Fruit fly (Drosophila melanogaster) whole organism, embryonic: ENCODE data around the gene scu.

Source experiments
- Atf-2 ChIP-seq: fragments of 200-800 bp; sonication (Bioruptor generic); optimal IDR thresholded peaks from 2 replicates; lab custom pipeline; 2016; ENCODE audit warnings: missing biosample characterization, missing genetic modification characterization
- BEAF-32 ChIP-seq: fragments of 200-800 bp; sonication (Bioruptor generic); optimal IDR thresholded peaks from 3 replicates; lab custom pipeline; 2017; ENCODE audit warnings: missing biosample characterization, missing genetic modification characterization, mild to moderate bottlenecking, moderate library complexity, missing genetic modification reagents
- CG10147 ChIP-seq: fragments of 200-800 bp; sonication (Bioruptor generic); optimal IDR thresholded peaks from 2 replicates; lab custom pipeline; 2019; ENCODE audit warnings: missing biosample characterization, mild to moderate bottlenecking, missing genetic modification characterization, moderate library complexity
- CG10209 ChIP-seq: fragments of 200-800 bp; sonication (Bioruptor generic); optimal IDR thresholded peaks from 3 replicates; lab custom pipeline; 2017; ENCODE audit warnings: missing biosample characterization, mild to moderate bottlenecking, missing genetic modification characterization, missing genetic modification reagents
- CG12744 ChIP-seq: fragments of 200-800 bp; sonication (Bioruptor generic); optimal IDR thresholded peaks from 2 replicates; lab custom pipeline; 2016; ENCODE audit warnings: missing biosample characterization, missing genetic modification characterization
- CG14050 ChIP-seq: fragments of 200-800 bp; sonication (Bioruptor generic); IDR thresholded peaks from 3 replicates; pipeline ENCODE4 v1.3.6; 2022; ENCODE audit warnings: missing biosample characterization, missing genetic modification characterization
- CG1529 ChIP-seq: fragments of 200-800 bp; sonication (Bioruptor generic); optimal IDR thresholded peaks from 3 replicates; lab custom pipeline; 2018; ENCODE audit warnings: missing biosample characterization, missing genetic modification characterization
- CG17612 ChIP-seq: fragments of 200-800 bp; sonication (Bioruptor generic); IDR thresholded peaks from 2 replicates; pipeline ENCODE4 v1.3.6; 2022; ENCODE audit warnings: missing biosample characterization, missing genetic modification characterization
- CG18476 ChIP-seq: fragments of 200-800 bp; sonication (Bioruptor generic); optimal IDR thresholded peaks from 2 replicates; lab custom pipeline; 2016; ENCODE audit warnings: missing biosample characterization, mild to moderate bottlenecking, missing genetic modification characterization
- CG18764 ChIP-seq: fragments of 200-800 bp; sonication (Bioruptor generic); optimal IDR thresholded peaks from 3 replicates; lab custom pipeline; 2016; ENCODE audit warnings: missing biosample characterization, missing genetic modification characterization
- CG30020 ChIP-seq: fragments of 200-800 bp; optimal IDR thresholded peaks from 2 replicates; lab custom pipeline; 2019; ENCODE audit warnings: missing biosample characterization, mild to moderate bottlenecking, missing genetic modification characterization, moderate library complexity
- CG31441 ChIP-seq: fragments of 200-800 bp; sonication (Bioruptor generic); IDR thresholded peaks from 2 replicates; pipeline ENCODE4 v1.3.6; 2022; ENCODE audit warnings: missing biosample characterization, missing genetic modification characterization
- CG34422 ChIP-seq: fragments of 200-800 bp; sonication (Bioruptor generic); IDR thresholded peaks from 3 replicates; pipeline ENCODE4 v1.3.6; 2022; ENCODE audit warnings: missing biosample characterization, missing genetic modification characterization
- CG3847 ChIP-seq: fragments of 200-800 bp; sonication (Bioruptor generic); IDR thresholded peaks from 2 replicates; pipeline ENCODE4 v1.3.6; 2022; ENCODE audit warnings: missing biosample characterization, missing genetic modification characterization
- CG4424 ChIP-seq: fragments of 200-800 bp; sonication (Bioruptor generic); optimal IDR thresholded peaks from 3 replicates; lab custom pipeline; 2016; ENCODE audit warnings: missing biosample characterization, missing genetic modification characterization
- CG7357 ChIP-seq: fragments of 200-800 bp; sonication (Bioruptor generic); IDR thresholded peaks from 3 replicates; pipeline ENCODE4 v1.3.6; 2022; ENCODE audit warnings: missing biosample characterization, missing genetic modification characterization
- CG7556 ChIP-seq: fragments of 200-800 bp; sonication (Bioruptor generic); optimal IDR thresholded peaks from 2 replicates; lab custom pipeline; 2017; ENCODE audit warnings: missing biosample characterization, mild to moderate bottlenecking, missing genetic modification characterization
- Chrac-16 ChIP-seq: fragments of 200-800 bp; sonication (Bioruptor generic); optimal IDR thresholded peaks from 3 replicates; lab custom pipeline; 2016; ENCODE audit warnings: missing biosample characterization, missing genetic modification characterization
- D19B ChIP-seq: fragments of 200-800 bp; sonication (Bioruptor generic); optimal IDR thresholded peaks from 2 replicates; lab custom pipeline; 2017; ENCODE audit warnings: missing biosample characterization, mild to moderate bottlenecking, missing genetic modification characterization
- Dek ChIP-seq: fragments of 200-800 bp; sonication (Bioruptor generic); optimal IDR thresholded peaks from 3 replicates; lab custom pipeline; 2019; ENCODE audit warnings: missing biosample characterization, mild to moderate bottlenecking, missing genetic modification characterization, moderate library complexity
- Doc2 ChIP-seq: fragments of 200-800 bp; sonication (Bioruptor generic); IDR thresholded peaks from 2 replicates; pipeline ENCODE4 v1.3.6; 2022; ENCODE audit warnings: missing biosample characterization, missing genetic modification characterization
- Lhr ChIP-seq: fragments of 200-800 bp; sonication (Bioruptor generic); optimal IDR thresholded peaks from 3 replicates; lab custom pipeline; 2017; ENCODE audit warnings: mild to moderate bottlenecking, missing biosample characterization, missing genetic modification reagents, missing genetic modification characterization
- Med ChIP-seq: fragments of 200-800 bp; sonication (Bioruptor generic); peaks from one replicate; lab custom pipeline; 2016; ENCODE audit warnings: missing biosample characterization, missing genetic modification characterization, mild to moderate bottlenecking, inconsistent platforms, moderate library complexity
- NC2α ChIP-seq: fragments of 200-800 bp; sonication (Bioruptor generic); optimal IDR thresholded peaks from 2 replicates; lab custom pipeline; 2016; ENCODE audit warnings: missing biosample characterization, missing genetic modification characterization
- NK7.1 ChIP-seq: fragments of 200-800 bp; sonication (Bioruptor generic); optimal IDR thresholded peaks from 3 replicates; lab custom pipeline; 2016; ENCODE audit warnings: missing biosample characterization, missing genetic modification characterization
- Sin3A ChIP-seq: fragments of >200 bp; optimal IDR thresholded peaks from 2 replicates; lab custom pipeline; 2018
- Sox102F ChIP-seq: fragments of 200-800 bp; sonication (Bioruptor generic); optimal IDR thresholded peaks from 2 replicates; lab custom pipeline; 2018; ENCODE audit warnings: missing biosample characterization, mild to moderate bottlenecking, missing genetic modification characterization, moderate library complexity
- Sry-δ ChIP-seq: fragments of 200-800 bp; sonication (Bioruptor generic); optimal IDR thresholded peaks from 2 replicates; lab custom pipeline; 2016; ENCODE audit warnings: missing biosample characterization, missing genetic modification characterization
- Trl ChIP-seq, 3 experiments: fragments of >200 bp in 2 of 3; fragments of 200-800 bp in 1 of 3; sonication (Bioruptor generic) in 1 of 3; optimal IDR thresholded peaks; 2 replicates in 1 of 3; 3 replicates in 2 of 3; lab custom pipeline; 2016 to 2017; ENCODE audit warnings: missing biosample characterization in 1 of 3, missing genetic modification characterization in 1 of 3
- Xbp1 ChIP-seq: fragments of 200-800 bp; sonication (Bioruptor generic); optimal IDR thresholded peaks from 3 replicates; lab custom pipeline; 2016; ENCODE audit warnings: missing biosample characterization, mild to moderate bottlenecking, missing genetic modification characterization
- YL-1 ChIP-seq: fragments of 200-800 bp; sonication (Bioruptor generic); optimal IDR thresholded peaks from 3 replicates; lab custom pipeline; 2017; ENCODE audit warnings: missing biosample characterization, mild to moderate bottlenecking, missing genetic modification characterization
- al ChIP-seq: fragments of 200-800 bp; sonication (Bioruptor generic); IDR thresholded peaks from 2 replicates; pipeline ENCODE4 v1.3.6; 2022; ENCODE audit warnings: missing biosample characterization, missing genetic modification characterization
- bowl ChIP-seq: fragments of 200-800 bp; sonication (Bioruptor generic); IDR thresholded peaks from 2 replicates; pipeline ENCODE4 v1.3.6; 2022; ENCODE audit warnings: missing biosample characterization, missing genetic modification characterization
- br ChIP-seq: fragments of >200 bp; optimal IDR thresholded peaks from 2 replicates; lab custom pipeline; 2017
- cato ChIP-seq: fragments of 200-800 bp; sonication (Bioruptor generic); optimal IDR thresholded peaks from 2 replicates; lab custom pipeline; 2016; ENCODE audit warnings: missing biosample characterization, missing genetic modification characterization, borderline replicate concordance
- croc ChIP-seq: fragments of 200-800 bp; sonication (Bioruptor generic); conservative IDR thresholded peaks from 3 replicates; pipeline ENCODE4 v1.3.6; 2022; ENCODE audit warnings: missing biosample characterization, missing genetic modification characterization
- gem ChIP-seq: fragments of 200-800 bp; sonication (Bioruptor generic); optimal IDR thresholded peaks from 2 replicates; lab custom pipeline; 2019; ENCODE audit warnings: missing biosample characterization, mild to moderate bottlenecking, missing genetic modification characterization, moderate library complexity
- gro ChIP-seq: fragments of 200-800 bp; sonication (Bioruptor generic); optimal IDR thresholded peaks from 2 replicates; lab custom pipeline; 2016; ENCODE audit warnings: missing biosample characterization, missing genetic modification characterization
- hb ChIP-seq: fragments of 200-800 bp; sonication (Bioruptor generic); IDR thresholded peaks from 3 replicates; pipeline ENCODE4 v1.3.6; 2022; ENCODE audit warnings: missing biosample characterization, missing genetic modification characterization; ENCODE audit not compliant: partially characterized antibody
- hbn ChIP-seq: fragments of 200-800 bp; sonication (Bioruptor generic); IDR thresholded peaks from 2 replicates; pipeline ENCODE4 v1.3.6; 2022; ENCODE audit warnings: missing biosample characterization, missing genetic modification characterization; ENCODE audit not compliant: partially characterized antibody
- klu ChIP-seq: fragments of 200-800 bp; sonication (Bioruptor generic); IDR thresholded peaks from 2 replicates; pipeline ENCODE4 v1.3.6; 2022; ENCODE audit warnings: missing biosample characterization, missing genetic modification characterization
- kni ChIP-seq: fragments of 200-800 bp; sonication (Bioruptor generic); optimal IDR thresholded peaks from 3 replicates; lab custom pipeline; 2017; ENCODE audit warnings: mild to moderate bottlenecking, missing biosample characterization, missing genetic modification reagents, missing genetic modification characterization
- pb ChIP-seq: fragments of 200-800 bp; sonication (Bioruptor generic); optimal IDR thresholded peaks from 3 replicates; lab custom pipeline; 2016; ENCODE audit warnings: missing biosample characterization, missing genetic modification characterization
- pfk ChIP-seq: fragments of 200-800 bp; sonication (Bioruptor generic); optimal IDR thresholded peaks from 2 replicates; lab custom pipeline; 2018; ENCODE audit warnings: missing biosample characterization, mild to moderate bottlenecking, missing genetic modification characterization, moderate library complexity
- pho ChIP-seq: fragments of 200-800 bp; sonication (Bioruptor generic); optimal IDR thresholded peaks from 2 replicates; lab custom pipeline; 2016; ENCODE audit warnings: missing biosample characterization, missing genetic modification characterization
- ranshi ChIP-seq: fragments of 200-800 bp; sonication (Bioruptor generic); IDR thresholded peaks from 2 replicates; pipeline ENCODE4 v1.3.6; 2022; ENCODE audit warnings: missing biosample characterization, missing genetic modification characterization
- sd ChIP-seq: fragments of 200-800 bp; sonication (Bioruptor generic); optimal IDR thresholded peaks from 3 replicates; lab custom pipeline; 2018; ENCODE audit warnings: missing biosample characterization, mild to moderate bottlenecking, missing genetic modification characterization, moderate library complexity
- seq ChIP-seq: fragments of 200-800 bp; sonication (Bioruptor generic); IDR thresholded peaks from 2 replicates; pipeline ENCODE4 v1.3.6; 2022; ENCODE audit warnings: missing biosample characterization, missing genetic modification characterization
- sqz ChIP-seq: fragments of 200-800 bp; sonication (Bioruptor generic); optimal IDR thresholded peaks from 3 replicates; lab custom pipeline; 2018; ENCODE audit warnings: missing biosample characterization, mild to moderate bottlenecking, missing genetic modification characterization
- tup ChIP-seq: fragments of 200-800 bp; sonication (Bioruptor generic); optimal IDR thresholded peaks from 2 replicates; lab custom pipeline; 2016; ENCODE audit warnings: missing biosample characterization, mild to moderate bottlenecking, missing genetic modification characterization, moderate library complexity
- wor ChIP-seq: fragments of 200-800 bp; sonication (Bioruptor generic); IDR thresholded peaks from 2 replicates; pipeline ENCODE4 v1.3.6; 2022; ENCODE audit warnings: missing biosample characterization, missing genetic modification characterization
- zfh2 ChIP-seq: fragments of 200-800 bp; sonication (Bioruptor generic); optimal IDR thresholded peaks from 2 replicates; lab custom pipeline; 2016; ENCODE audit warnings: missing biosample characterization, missing genetic modification characterization

The scu gene

dm6 chrX:18085470-18085797 is 5.6 kb upstream of the scu start, which contains the start of gene Ada3 (continued):
- TF ChIP-seq CG4424 (GFP tag; lab: Kevin White, UChicago) (peak; percentile 87), CG1529 (GFP tag; lab: Kevin White, UChicago) (peak; percentile 65), CG10209 (GFP tag; lab: Kevin White, UChicago) (peak; percentile 75), hbn (no peak), klu (GFP tag; lab: Robert Waterston, UW) (peak; percentile 51), pfk (no peak), bowl (GFP tag; lab: Robert Waterston, UW) (no peak), NC2α (peak; percentile 41), hb (no peak), BEAF-32 (GFP tag; lab: Kevin White, UChicago) (peak; percentile 53), zfh2 (peak; percentile 75), CG3847 (GFP tag; lab: Robert Waterston, UW) (peak; percentile 55), croc (GFP tag; lab: Robert Waterston, UW) (peak; percentile 39; the same call in 1 of the 3 replicates), Xbp1 (peak; percentile 79), Sox102F (GFP tag; lab: Kevin White, UChicago) (peak; percentile 70), wor (GFP tag; lab: Robert Waterston, UW) (no peak), YL-1 (GFP tag; lab: Kevin White, UChicago) (peak; percentile 44), gem (tag; lab: Kevin White, UChicago) (peak; percentile 85), sqz (GFP tag; lab: Kevin White, UChicago) (peak; percentile 34), CG31441 (GFP tag; lab: Robert Waterston, UW) (peak; percentile 67), CG18476 (GFP tag; lab: Kevin White, UChicago) (peak; percentile 77), kni (GFP tag; lab: Kevin White, UChicago) (no peak), br (lab: Kevin White, UChicago) (no peak), ranshi (peak; percentile 43; the same call in 1 of the 2 replicates), CG12744 (GFP tag; lab: Kevin White, UChicago) (peak; percentile 58), CG18764 (GFP tag; lab: Kevin White, UChicago) (peak; percentile 49), Sry-δ (GFP tag; lab: Kevin White, UChicago) (peak; percentile 41), pb (GFP tag; lab: Kevin White, UChicago) (peak; percentile 40), pho (GFP tag; lab: Kevin White, UChicago) (peak; percentile 73), Med (peak; percentile 95), gro (peak; percentile 48), tup (GFP tag; lab: Kevin White, UChicago) (peak; percentile 53), Sin3A (lab: Kevin White, UChicago) (peak; percentile 84), CG10147 (GFP tag; lab: Kevin White, UChicago) (peak; percentile 31), sd (tag; lab: Kevin White, UChicago) (peak; percentile 59), CG30020 (tag; lab: Kevin White, UChicago) (peak; percentile 69), Chrac-16 (GFP tag; lab: Kevin White, UChicago) (peak; percentile 79), CG14050 (GFP tag; lab: Robert Waterston, UW) (peak; percentile 61), CG7357 (GFP tag; lab: Robert Waterston, UW) (peak; percentile 60; the same call in 2 of the 3 replicates), Doc2 (GFP tag; lab: Robert Waterston, UW) (no peak), D19B (GFP tag; lab: Kevin White, UChicago) (peak; percentile 50), Trl (optimal IDR thresholded peaks at IDR 0.05; lab: Kevin White, UChicago) (no peak), Trl (GFP tag; optimal IDR thresholded peaks at IDR 0.05; lab: Kevin White, UChicago) (peak; percentile 73), Lhr (GFP tag; lab: Kevin White, UChicago) (peak; percentile 65), al (GFP tag; lab: Robert Waterston, UW) (peak; percentile 68), Atf-2 (GFP tag; lab: Kevin White, UChicago) (peak; percentile 71), CG7556 (peak; percentile 68), cato (peak; percentile 72), CG17612 (GFP tag; lab: Robert Waterston, UW) (0 out of 2 replicates have a peak, but pooled peaks have one; percentile 4), NK7.1 (peak; percentile 64), CG34422 (peak; percentile 32; the same call in 2 of the 3 replicates), Dek (peak; percentile 39), seq (GFP tag; lab: Robert Waterston, UW) (no peak)
